Worm (Caenorhabditis elegans) whole organism, L3 larva: Measurements from ENCODE around the gene C53C11.2.

Source experiments
- ZK546.5 ChIP-seq: sonication (generic microtip); optimal IDR thresholded peaks from 2 replicates; lab custom pipeline; 2017; ENCODE audit warnings: missing biosample characterization, missing genetic modification characterization
- aly-2 ChIP-seq: fragments of 150-350 bp; optimal IDR thresholded peaks from 2 replicates; lab custom pipeline; 2014; ENCODE audit warnings: missing biosample characterization, missing genetic modification characterization
- ama-1 ChIP-seq: fragments of 150-350 bp; optimal IDR thresholded peaks from 2 replicates; lab custom pipeline; 2018
- ceh-16 ChIP-seq: sonication (generic microtip); optimal IDR thresholded peaks from 2 replicates; lab custom pipeline; 2017; ENCODE audit warnings: missing biosample characterization, missing genetic modification characterization
- egl-27 ChIP-seq: sonication (generic microtip); optimal IDR thresholded peaks from 4 replicates; lab custom pipeline; 2017; ENCODE audit warnings: missing biosample characterization, missing genetic modification reagents, missing genetic modification characterization
- elt-2 ChIP-seq: sonication (generic microtip); optimal IDR thresholded peaks from 2 replicates; lab custom pipeline; 2016; ENCODE audit warnings: missing genetic modification reagents, mild to moderate bottlenecking, missing genetic modification characterization, missing compliant biosample characterization
- fkh-2 ChIP-seq: fragments of 150-350 bp; optimal IDR thresholded peaks from 2 replicates; lab custom pipeline; 2014; ENCODE audit warnings: missing biosample characterization, missing genetic modification reagents, missing genetic modification characterization
- lin-39 ChIP-seq: fragments of 150-350 bp; optimal IDR thresholded peaks from 2 replicates; lab custom pipeline; 2018; ENCODE audit warnings: missing biosample characterization, missing genetic modification reagents, missing genetic modification characterization
- nhr-237 ChIP-seq: fragments of 150-350 bp; optimal IDR thresholded peaks from 2 replicates; lab custom pipeline; 2014; ENCODE audit warnings: missing biosample characterization, missing genetic modification characterization
- nhr-76 ChIP-seq: fragments of 150-350 bp; sonication (generic microtip); optimal IDR thresholded peaks from 5 replicates; lab custom pipeline; 2014; ENCODE audit warnings: missing biosample characterization, missing genetic modification characterization
- pqm-1 ChIP-seq: fragments of 150-350 bp; optimal IDR thresholded peaks from 2 replicates; lab custom pipeline; 2017; ENCODE audit warnings: missing biosample characterization, missing genetic modification characterization, inconsistent platforms
- unc-62 ChIP-seq: fragments of 150-350 bp; sonication (generic microtip); optimal IDR thresholded peaks from 4 replicates; lab custom pipeline; 2014; ENCODE audit warnings: missing biosample characterization, missing genetic modification reagents, missing genetic modification characterization
- ztf-11 ChIP-seq: fragments of 150-350 bp; optimal IDR thresholded peaks from 2 replicates; lab custom pipeline; 2014; ENCODE audit warnings: missing biosample characterization, missing genetic modification characterization
- ztf-4 ChIP-seq: fragments of 150-350 bp; optimal IDR thresholded peaks from 2 replicates; lab custom pipeline; 2014; ENCODE audit warnings: missing biosample characterization, missing genetic modification characterization

DNA sequence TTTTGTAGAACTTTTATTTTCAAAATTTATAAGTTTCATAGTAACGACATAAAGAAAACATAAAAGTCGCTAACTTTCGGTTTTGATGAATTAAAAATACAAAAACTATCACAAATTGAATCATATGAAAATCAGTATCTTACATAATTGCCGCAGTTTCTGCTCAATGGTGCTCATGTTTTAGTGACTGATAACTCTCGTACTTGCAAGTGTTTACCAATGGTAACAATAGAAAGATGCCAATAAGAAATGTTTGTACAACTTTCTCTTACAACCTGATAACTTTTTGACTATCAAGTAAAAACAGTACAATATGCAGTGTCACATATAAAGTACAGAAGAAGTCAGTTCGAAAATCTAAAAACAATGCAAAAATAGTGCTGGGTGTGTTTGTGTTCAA, 49.7 kb downstream of the C53C11.2 start:
- TF ChIP-seq nhr-76 (tag; lab: Kevin White, UChicago), result no peak
- TF ChIP-seq aly-2 (tag; lab: Kevin White, UChicago), result no peak
- no peak for TF ChIP-seq ztf-4 (tag; lab: Kevin White, UChicago)
- TF ChIP-seq ceh-16 (tag; lab: Kevin White, UChicago), result no peak
- TF ChIP-seq lin-39 (tag; lab: Kevin White, UChicago), result no peak
- TF ChIP-seq ztf-11 (tag; lab: Kevin White, UChicago), result no peak
- no peak for TF ChIP-seq unc-62 (GFP tag; lab: Kevin White, UChicago)
- peak; percentile 21 for TF ChIP-seq pqm-1 (tag; lab: Kevin White, UChicago)
- no peak for TF ChIP-seq egl-27 (tag; lab: Kevin White, UChicago)
- TF ChIP-seq fkh-2 (tag; lab: Kevin White, UChicago), result no peak
- peak; percentile 25 for TF ChIP-seq elt-2
- no peak for TF ChIP-seq ama-1 (lab: Kevin White, UChicago)
- no peak for TF ChIP-seq ZK546.5 (tag; lab: Kevin White, UChicago)
- no peak for TF ChIP-seq nhr-237 (tag; lab: Kevin White, UChicago)
